Worm (Caenorhabditis elegans): ENCODE data around the gene mab-21.
A peak's percentile ranks its signal among the peaks of the same experiment; 100 is the strongest.

mab-21 gene

DNA sequence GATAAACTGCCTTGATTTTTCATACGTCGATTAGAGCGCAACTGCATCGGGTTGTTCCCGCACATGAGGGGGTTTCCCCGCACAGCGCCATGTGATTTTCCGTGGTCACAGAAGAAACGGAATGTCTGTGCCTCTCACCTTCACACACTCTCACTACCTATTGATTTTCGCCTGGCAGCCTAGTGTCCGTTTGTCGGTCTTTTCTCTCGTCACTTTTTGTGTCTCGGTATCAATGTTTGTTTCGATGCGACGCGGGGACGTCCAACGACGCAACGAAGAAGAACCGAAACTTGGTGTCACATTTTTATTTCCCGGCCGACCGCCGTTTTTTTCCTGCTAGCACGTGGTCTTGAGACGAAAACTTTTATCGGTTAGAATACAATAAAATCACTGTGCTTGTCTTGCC is 48.8 kb downstream of the mab-21 start (continued):
- TF ChIP-seq egl-13 (tag; optimal IDR thresholded peaks at IDR 0.05) = peak; percentile 82
- TF ChIP-seq aha-1 (tag; optimal IDR thresholded peaks at IDR 0.05) = peak; percentile 55
- TF ChIP-seq swsn-7 (tag; optimal IDR thresholded peaks at IDR 0.05) = peak; percentile 92
- no peak for TF ChIP-seq C34B4.2 (tag; optimal IDR thresholded peaks at IDR 0.05)
- no peak for TF ChIP-seq Y116A8C.19 (tag; optimal IDR thresholded peaks at IDR 0.05; ENCODE audit: borderline replicate concordance)
- no peak for TF ChIP-seq zag-1 (tag; optimal IDR thresholded peaks at IDR 0.05)
- peak; percentile 84 for TF ChIP-seq C04F5.9 (tag; optimal IDR thresholded peaks at IDR 0.05)
- TF ChIP-seq skn-1 (tag; optimal IDR thresholded peaks at IDR 0.05) = peak; percentile 81
- TF ChIP-seq ceh-90 (tag; optimal IDR thresholded peaks at IDR 0.05) = no peak
- TF ChIP-seq unc-62 (GFP tag; optimal IDR thresholded peaks at IDR 0.05) = no peak
- TF ChIP-seq snu-23 (GFP tag; optimal IDR thresholded peaks at IDR 0.05) = peak; percentile 98
- no peak for TF ChIP-seq sox-4 (tag; optimal IDR thresholded peaks at IDR 0.05)
- TF ChIP-seq lsy-2 (tag; optimal IDR thresholded peaks at IDR 0.05) = peak; percentile 83 to 95
- TF ChIP-seq nhr-76 (tag; optimal IDR thresholded peaks at IDR 0.05) = peak; percentile 55
- TF ChIP-seq sup-37 (GFP tag; optimal IDR thresholded peaks at IDR 0.05) = peak; percentile 76
- peak in 5 of 6 experiments; percentile 36 to 97 (median 82) for TF ChIP-seq elt-3 (tag; optimal IDR thresholded peaks at IDR 0.05)
- peak; percentile 44 for TF ChIP-seq fkh-4 (tag; optimal IDR thresholded peaks at IDR 0.05; ENCODE audit: borderline replicate concordance)
- peak; percentile 94 for TF ChIP-seq tbx-2 (tag; optimal IDR thresholded peaks at IDR 0.05)
- TF ChIP-seq jun-1 (tag; optimal IDR thresholded peaks at IDR 0.05) = peak; percentile 92
- no peak for TF ChIP-seq hlh-4 (tag; optimal IDR thresholded peaks at IDR 0.05)
- peak; percentile 91 for TF ChIP-seq hpl-2 (GFP tag; optimal IDR thresholded peaks at IDR 0.05)
- TF ChIP-seq mep-1 (tag; optimal IDR thresholded peaks at IDR 0.05) = peak; percentile 96
- peak; percentile 73 for TF ChIP-seq dsc-1 (tag; optimal IDR thresholded peaks at IDR 0.05)
- peak; percentile 76 for TF ChIP-seq snpc-4 (tag; optimal IDR thresholded peaks at IDR 0.05)
- TF ChIP-seq pag-3 (tag; optimal IDR thresholded peaks at IDR 0.05; ENCODE audit: borderline replicate concordance, insufficient read depth) = peak; percentile 12
- no peak for TF ChIP-seq ceh-63 (GFP tag; optimal IDR thresholded peaks at IDR 0.05)
- peak; percentile 90 for TF ChIP-seq rnt-1 (tag; optimal IDR thresholded peaks at IDR 0.05)
- TF ChIP-seq irx-1 (tag; optimal IDR thresholded peaks at IDR 0.05) = peak; percentile 87
- TF ChIP-seq C16A3.4 (tag; optimal IDR thresholded peaks at IDR 0.05) = peak; percentile 92
- peak; percentile 73 for TF ChIP-seq mab-9 (GFP tag; IDR thresholded peaks at IDR 0.05)
- TF ChIP-seq nhr-12 (tag; optimal IDR thresholded peaks at IDR 0.05) = no peak
- no peak for TF ChIP-seq ceh-8 (GFP tag; optimal IDR thresholded peaks at IDR 0.05)

DNA sequence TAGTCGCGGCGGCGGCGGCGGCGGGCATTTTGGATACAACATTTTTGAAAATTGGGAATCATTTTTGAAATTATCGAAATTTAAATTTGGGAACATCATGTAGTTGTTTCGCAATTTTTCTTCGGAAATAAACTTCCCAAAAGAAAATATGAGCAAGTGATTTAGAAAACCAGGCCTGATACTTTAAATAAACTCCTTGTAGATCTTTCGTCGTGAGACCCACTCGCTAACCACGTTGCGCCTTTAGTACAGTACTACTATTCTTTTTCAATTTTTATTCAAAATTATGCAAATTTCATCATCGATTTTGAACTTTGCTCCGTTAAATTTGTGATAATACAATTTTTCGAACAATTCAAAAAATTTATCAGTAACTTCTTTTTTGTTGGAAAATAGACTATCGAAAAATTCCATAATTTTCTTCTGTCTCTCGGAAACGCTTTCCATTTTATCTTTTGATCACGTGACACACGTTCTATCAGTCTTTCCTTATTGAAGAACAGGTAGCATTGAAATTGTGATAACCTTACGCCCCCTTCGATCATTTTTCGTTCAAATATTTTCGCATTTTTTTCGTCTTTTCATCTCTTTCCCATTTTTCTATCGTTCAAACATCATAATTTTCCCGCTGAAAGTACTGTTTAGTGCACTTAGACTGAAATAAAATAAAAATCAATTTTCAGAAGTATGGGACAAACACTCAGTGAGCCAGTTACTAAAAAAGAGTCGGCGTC is 49.4 kb downstream of the mab-21 start, which contains the start of gene ppm-2:
ppm-2 (plus strand) TSS at position 684 of the 734 bp plus-strand sequence.
- TF ChIP-seq ama-1 (optimal IDR thresholded peaks at IDR 0.05) (peak; percentile 48), ztf-11 (tag; optimal IDR thresholded peaks at IDR 0.05) (no peak), aha-1 (tag; optimal IDR thresholded peaks at IDR 0.05) (no peak), snu-23 (GFP tag; optimal IDR thresholded peaks at IDR 0.05) (no peak), ceh-82 (tag; optimal IDR thresholded peaks at IDR 0.05) (no peak), C04F5.9 (tag; optimal IDR thresholded peaks at IDR 0.05) (no peak), unc-62 (GFP tag; optimal IDR thresholded peaks at IDR 0.05) (no peak), swsn-7 (tag; optimal IDR thresholded peaks at IDR 0.05) (no peak), lin-39 (tag; optimal IDR thresholded peaks at IDR 0.05) (no peak), efl-1 (optimal IDR thresholded peaks at IDR 0.05) (no peak), efl-1 (GFP tag; optimal IDR thresholded peaks at IDR 0.05 in 1 of 2) (peak in 1 of 2 experiments; percentile 37), lir-3 (tag; optimal IDR thresholded peaks at IDR 0.05; ENCODE audit: poor library complexity) (no peak), fkh-10 (GFP tag; optimal IDR thresholded peaks at IDR 0.05) (no peak), nhr-20 (tag; optimal IDR thresholded peaks at IDR 0.05) (peak; percentile 15), elt-3 (tag; optimal IDR thresholded peaks at IDR 0.05) (peak in 2 of 6 experiments; percentile 13 to 61), egl-27 (tag; optimal IDR thresholded peaks at IDR 0.05) (no peak), nhr-19 (GFP tag; conservative IDR thresholded peaks at IDR 0.05) (peak; percentile 39; the same call in 1 of the 2 replicates), tbx-2 (tag; optimal IDR thresholded peaks at IDR 0.05) (no peak), hlh-17 (GFP tag; optimal IDR thresholded peaks at IDR 0.05; ENCODE audit: borderline replicate concordance) (no peak), pag-3 (tag; optimal IDR thresholded peaks at IDR 0.05; ENCODE audit: borderline replicate concordance, insufficient read depth) (no peak), elt-2 (tag; optimal IDR thresholded peaks at IDR 0.05) (peak; percentile 44), sox-4 (tag; optimal IDR thresholded peaks at IDR 0.05) (no peak), lin-35 (GFP tag; optimal IDR thresholded peaks at IDR 0.05) (peak in 1 of 2 experiments; percentile 27), ceh-90 (tag; optimal IDR thresholded peaks at IDR 0.05) (no peak), blmp-1 (tag; optimal IDR thresholded peaks at IDR 0.05) (peak; percentile 69), dpl-1 (GFP tag; optimal IDR thresholded peaks at IDR 0.05) (no peak), ztf-4 (tag; optimal IDR thresholded peaks at IDR 0.05) (no peak)
